Worm (Caenorhabditis elegans): Measurements from ENCODE around the gene fbxa-64.
A peak's percentile ranks its signal among the peaks of the same experiment; 100 is the strongest.

The fbxa-64 gene

ce11 chrV:3287330-3287729, 9.4 kb upstream of the fbxa-64 start, which contains the start of gene F35F10.7:
Gene F35F10.7 (minus strand): TSS chrV:3287430.
- TF ChIP-seq fkh-8 (tag; optimal IDR thresholded peaks at IDR 0.05) (no peak), dsc-1 (tag; optimal IDR thresholded peaks at IDR 0.05) (no peak), nhr-12 (tag; optimal IDR thresholded peaks at IDR 0.05) (no peak), ceh-63 (GFP tag; optimal IDR thresholded peaks at IDR 0.05) (no peak), nhr-85 (tag) (no peak), F16B12.6 (tag; optimal IDR thresholded peaks at IDR 0.05) (no peak), grh-1 (GFP tag; IDR thresholded peaks at IDR 0.05) (no peak)

- TF ChIP-seq nhr-28 (tag; optimal IDR thresholded peaks at IDR 0.05) (no peak), ces-1 (GFP tag; optimal IDR thresholded peaks at IDR 0.05) (no peak), lin-39 (tag; optimal IDR thresholded peaks at IDR 0.05) (no peak), nhr-12 (tag; optimal IDR thresholded peaks at IDR 0.05) (no peak), mef-2 (tag; optimal IDR thresholded peaks at IDR 0.05) (no peak), sup-37 (GFP tag; optimal IDR thresholded peaks at IDR 0.05) (no peak), mdl-1 (tag; optimal IDR thresholded peaks at IDR 0.05) (no peak), rnt-1 (tag; optimal IDR thresholded peaks at IDR 0.05) (no peak), unc-130 (tag; optimal IDR thresholded peaks at IDR 0.05) (no peak), lin-13 (GFP tag; optimal IDR thresholded peaks at IDR 0.05) (no peak), unc-62 (GFP tag; optimal IDR thresholded peaks at IDR 0.05) (no peak), skn-1 (tag; optimal IDR thresholded peaks at IDR 0.05) (no peak), nhr-11 (tag; optimal IDR thresholded peaks at IDR 0.05) (no peak), egl-27 (tag; optimal IDR thresholded peaks at IDR 0.05) (no peak), aha-1 (tag; optimal IDR thresholded peaks at IDR 0.05) (no peak), mep-1 (tag; optimal IDR thresholded peaks at IDR 0.05) (no peak)
Observed at ce11 chrV:3284629-3285028, 6.7 kb upstream of the fbxa-64 start, which contains the start of gene F35F10.5. Gene F35F10.5 (plus strand): TSS chrV:3284929.

DNA sequence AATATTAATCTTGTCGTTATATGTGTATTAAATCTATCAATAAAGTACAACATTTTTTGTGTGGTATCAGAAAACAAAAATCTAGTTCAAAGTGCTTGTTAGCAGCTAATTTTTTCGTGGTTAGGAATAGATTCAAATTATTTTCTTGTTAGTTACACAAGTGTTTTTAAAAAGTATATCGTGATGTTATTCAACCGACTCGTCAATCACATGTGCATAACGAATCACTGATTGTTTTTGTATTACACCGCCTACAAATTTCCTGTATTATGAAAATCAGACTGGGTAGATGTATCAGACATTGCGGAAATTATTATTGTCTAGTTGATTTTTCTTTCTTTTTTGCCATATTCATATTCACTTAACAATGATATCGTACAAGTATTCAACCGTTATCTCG, 5.0 kb upstream of the fbxa-64 start, which contains the start of gene str-64:
str-64 (plus strand) TSS at position 301 of the 400 bp plus-strand sequence.
- TF ChIP-seq ets-5 (GFP tag; IDR thresholded peaks at IDR 0.05) = no peak
- TF ChIP-seq unc-30 (tag; optimal IDR thresholded peaks at IDR 0.05) = no peak
- TF ChIP-seq blmp-1 (tag; optimal IDR thresholded peaks at IDR 0.05) = no peak

ce11 chrV:3281523-3281922, 3.6 kb upstream of the fbxa-64 start, which contains the start of gene T28A11.25:
Gene T28A11.25 (plus strand): TSS chrV:3281823.
- peak; percentile 16 for TF ChIP-seq rnt-1 (tag; optimal IDR thresholded peaks at IDR 0.05)
- no peak for TF ChIP-seq pag-3 (tag; optimal IDR thresholded peaks at IDR 0.05; ENCODE audit: borderline replicate concordance, insufficient read depth)

- TF ChIP-seq nhr-19 (GFP tag; conservative IDR thresholded peaks at IDR 0.05) (peak; percentile 14; the same call in 1 of the 2 replicates), rnt-1 (tag; optimal IDR thresholded peaks at IDR 0.05) (peak; percentile 44), lin-39 (tag; optimal IDR thresholded peaks at IDR 0.05) (no peak), nhr-71 (tag; optimal IDR thresholded peaks at IDR 0.05) (peak; percentile 56), efl-1 (optimal IDR thresholded peaks at IDR 0.05) (no peak), efl-1 (GFP tag; optimal IDR thresholded peaks at IDR 0.05 in 1 of 2) (peak in 1 of 2 experiments; percentile 53), ces-1 (GFP tag; optimal IDR thresholded peaks at IDR 0.05) (no peak), lin-14 (GFP tag; optimal IDR thresholded peaks at IDR 0.05) (peak; percentile 42)
Observed at ce11 chrV:3280009-3280408, 2.1 kb upstream of the fbxa-64 start, which contains the start of gene T28A11.2. Gene T28A11.2 (plus strand): TSS chrV:3280379.

DNA sequence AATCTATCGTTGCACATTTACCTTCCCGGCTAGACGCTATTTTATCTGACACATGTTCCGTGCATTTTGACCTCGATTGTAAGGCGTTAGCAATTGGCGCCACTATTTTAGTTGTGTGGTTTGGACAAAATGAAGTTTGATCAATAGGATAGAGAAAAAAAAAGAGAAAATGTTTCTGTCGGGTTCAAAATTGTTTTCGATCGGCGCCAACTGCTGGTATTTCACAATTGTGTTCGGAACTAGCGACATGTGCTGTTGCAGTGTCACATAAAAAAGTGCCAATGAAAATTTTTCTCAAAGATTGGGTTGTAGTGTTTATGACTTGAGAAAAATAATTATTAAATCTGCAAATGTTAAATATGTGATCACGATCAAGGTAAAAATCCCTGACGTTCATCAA, 1.2 kb upstream of the fbxa-64 start:
- TF ChIP-seq tlp-1 (tag; optimal IDR thresholded peaks at IDR 0.05) (no peak), hlh-4 (tag; optimal IDR thresholded peaks at IDR 0.05) (no peak), nhr-71 (tag; optimal IDR thresholded peaks at IDR 0.05) (peak; percentile 35), ets-5 (GFP tag; IDR thresholded peaks at IDR 0.05) (no peak), fos-1 (tag; optimal IDR thresholded peaks at IDR 0.05) (no peak), irx-1 (tag; optimal IDR thresholded peaks at IDR 0.05) (no peak), rnt-1 (tag; optimal IDR thresholded peaks at IDR 0.05) (peak; percentile 65), unc-62 (GFP tag; optimal IDR thresholded peaks at IDR 0.05) (no peak), efl-3 (GFP tag; optimal IDR thresholded peaks at IDR 0.05) (no peak), nhr-90 (tag; optimal IDR thresholded peaks at IDR 0.05; ENCODE audit: poor library complexity) (no peak), F16B12.6 (tag; optimal IDR thresholded peaks at IDR 0.05) (no peak), lir-3 (tag; optimal IDR thresholded peaks at IDR 0.05; ENCODE audit: poor library complexity) (no peak), nhr-47 (tag; optimal IDR thresholded peaks at IDR 0.05) (no peak), snu-23 (GFP tag; optimal IDR thresholded peaks at IDR 0.05) (no peak), nhr-237 (tag; optimal IDR thresholded peaks at IDR 0.05) (no peak), lin-14 (GFP tag; optimal IDR thresholded peaks at IDR 0.05) (peak; percentile 53), lin-15B (tag; optimal IDR thresholded peaks at IDR 0.05) (no peak), zip-4 (GFP tag; optimal IDR thresholded peaks at IDR 0.05) (no peak), C04F5.9 (tag; optimal IDR thresholded peaks at IDR 0.05) (no peak)

All from whole organism, L1 larva.